Worm (Caenorhabditis elegans): ENCODE results near the gene mct-6.

- TF ChIP-seq him-1 (tag; optimal IDR thresholded peaks at IDR 0.05) (peak; percentile 64), W03F9.2 (tag; optimal IDR thresholded peaks at IDR 0.05) (peak; percentile 69), dao-5 (tag; optimal IDR thresholded peaks at IDR 0.05) (no peak)
Measured at ce11 chrX:16796826-16797225, 26.5 kb upstream of the mct-6 start.

Measured in whole organism, L4/young adult.